Fruit fly (Drosophila melanogaster): ENCODE data around the gene Ggt-1.

Gene Ggt-1

dm6 chrX:18499679-18500187 is 12.6 kb downstream of the Ggt-1 start, which contains the start of the genes Pgant7 and Xrcc2 (continued):
- TF ChIP-seq YL-1 (GFP tag; optimal IDR thresholded peaks at IDR 0.05): peak; percentile 74
- no peak for TF ChIP-seq CG7745 (tag; optimal IDR thresholded peaks at IDR 0.05)
- no peak for TF ChIP-seq tll (GFP tag; optimal IDR thresholded peaks at IDR 0.05)
- TF ChIP-seq CG10462 (GFP tag; optimal IDR thresholded peaks at IDR 0.05): no peak
- TF ChIP-seq nerfin-2 (GFP tag; IDR thresholded peaks at IDR 0.05; ENCODE audit: partially characterized antibody): peak; percentile 82
- peak; percentile 62 for TF ChIP-seq CG1603 (tag; optimal IDR thresholded peaks at IDR 0.05)
- TF ChIP-seq CG8359 (GFP tag; optimal IDR thresholded peaks at IDR 0.05; ENCODE audit: borderline replicate concordance): no peak
- TF ChIP-seq CG10267 (tag; optimal IDR thresholded peaks at IDR 0.05): peak; percentile 6
- no peak for TF ChIP-seq lov (optimal IDR thresholded peaks at IDR 0.05)
- no peak for TF ChIP-seq lov (GFP tag; IDR thresholded peaks at IDR 0.05)
- TF ChIP-seq lilli (GFP tag; optimal IDR thresholded peaks at IDR 0.05): no peak
- TF ChIP-seq CG14860 (GFP tag; IDR thresholded peaks at IDR 0.05; ENCODE audit: partially characterized antibody): peak; percentile 81
- peak; percentile 26 for TF ChIP-seq Lhr (GFP tag; optimal IDR thresholded peaks at IDR 0.05)
- peak; percentile 88 for TF ChIP-seq CG13287 (GFP tag; IDR thresholded peaks at IDR 0.05; ENCODE audit: partially characterized antibody)
- no peak for TF ChIP-seq zf30C (GFP tag; optimal IDR thresholded peaks at IDR 0.05)
- TF ChIP-seq kah (GFP tag; optimal IDR thresholded peaks at IDR 0.05): peak; percentile 67
- TF ChIP-seq ken (GFP tag; IDR thresholded peaks at IDR 0.05): no peak
- peak; percentile 76; the same call in 2 of the 3 replicates for TF ChIP-seq CG34224 (GFP tag; IDR thresholded peaks at IDR 0.05; ENCODE audit: partially characterized antibody)
- TF ChIP-seq CG16813 (GFP tag; IDR thresholded peaks at IDR 0.05; ENCODE audit: partially characterized antibody): peak; percentile 75; the same call in 2 of the 3 replicates
- no peak for TF ChIP-seq corto (GFP tag; optimal IDR thresholded peaks at IDR 0.05)
- TF ChIP-seq CG1024 (GFP tag; IDR thresholded peaks at IDR 0.05): no peak
- no peak for TF ChIP-seq en (GFP tag; optimal IDR thresholded peaks at IDR 0.05)
- TF ChIP-seq E2f2 (GFP tag; IDR thresholded peaks at IDR 0.05): peak; percentile 85
- TF ChIP-seq CG1529 (GFP tag; optimal IDR thresholded peaks at IDR 0.05): no peak
- no peak for TF ChIP-seq CG18262 (tag; optimal IDR thresholded peaks at IDR 0.05)
- peak; percentile 34; the same call in 1 of the 2 replicates for TF ChIP-seq CG2129 (GFP tag; IDR thresholded peaks at IDR 0.05; ENCODE audit: partially characterized antibody)
- TF ChIP-seq slbo (GFP tag; IDR thresholded peaks at IDR 0.05): no peak
- no peak for TF ChIP-seq CG1233 (GFP tag; optimal IDR thresholded peaks at IDR 0.05)
- TF ChIP-seq CG32772 (GFP tag; IDR thresholded peaks at IDR 0.05): no peak
- TF ChIP-seq phol (tag; optimal IDR thresholded peaks at IDR 0.05): peak; percentile 39
- TF ChIP-seq Atf-2 (GFP tag; optimal IDR thresholded peaks at IDR 0.05): no peak
- no peak for TF ChIP-seq CG10321 (GFP tag; IDR thresholded peaks at IDR 0.05)
- no peak for TF ChIP-seq grau (tag; optimal IDR thresholded peaks at IDR 0.05)
- no peak for TF ChIP-seq CG11695 (GFP tag; IDR thresholded peaks at IDR 0.05)
- TF ChIP-seq pan (optimal IDR thresholded peaks at IDR 0.05): no peak
- peak in 1 of 2 experiments; percentile 59 for TF ChIP-seq pan (GFP tag; optimal IDR thresholded peaks at IDR 0.05 in 1 of 2, IDR thresholded peaks at IDR 0.05 in 1 of 2)
- no peak for TF ChIP-seq tap (tag; optimal IDR thresholded peaks at IDR 0.05)
- TF ChIP-seq CG2889 (GFP tag; IDR thresholded peaks at IDR 0.05): no peak
- no peak for TF ChIP-seq Taf1 (GFP tag; IDR thresholded peaks at IDR 0.05)
- no peak for TF ChIP-seq cg (GFP tag; optimal IDR thresholded peaks at IDR 0.05)
- TF ChIP-seq Med (GFP tag): no peak
- no peak for TF ChIP-seq CG3407 (GFP tag; optimal IDR thresholded peaks at IDR 0.05)
- TF ChIP-seq CG17328 (GFP tag; IDR thresholded peaks at IDR 0.05): no peak
- peak; percentile 71 for TF ChIP-seq Dref (GFP tag; IDR thresholded peaks at IDR 0.05)
- TF ChIP-seq CG9797 (GFP tag; optimal IDR thresholded peaks at IDR 0.05): peak; percentile 81
- TF ChIP-seq CG13624 (GFP tag; optimal IDR thresholded peaks at IDR 0.05): peak; percentile 34
- no peak for TF ChIP-seq CG17568 (GFP tag; optimal IDR thresholded peaks at IDR 0.05)
- TF ChIP-seq sna (GFP tag; IDR thresholded peaks at IDR 0.05; ENCODE audit: partially characterized antibody): peak; percentile 76
- peak; percentile 53 for TF ChIP-seq CG12659 (GFP tag; optimal IDR thresholded peaks at IDR 0.05)
- TF ChIP-seq CG6654 (GFP tag; optimal IDR thresholded peaks at IDR 0.05): no peak

Measured in whole organism, embryonic.